Worm (Caenorhabditis elegans): Measurements from ENCODE around the gene wsp-1.

wsp-1 gene

ce11 chrIV:8151721-8152120, 47.0 kb downstream of the wsp-1 start:
- no peak for TF ChIP-seq egl-13 (tag; optimal IDR thresholded peaks at IDR 0.05)
- TF ChIP-seq zag-1 (tag; optimal IDR thresholded peaks at IDR 0.05): no peak
- no peak for TF ChIP-seq unc-30 (tag; optimal IDR thresholded peaks at IDR 0.05)
- peak; percentile 24 for TF ChIP-seq jun-1 (tag; optimal IDR thresholded peaks at IDR 0.05)
- TF ChIP-seq nhr-19 (GFP tag; conservative IDR thresholded peaks at IDR 0.05): peak; percentile 10; the same call in 1 of the 2 replicates
- TF ChIP-seq dsc-1 (tag; optimal IDR thresholded peaks at IDR 0.05): peak; percentile 18
- TF ChIP-seq lin-35 (GFP tag; optimal IDR thresholded peaks at IDR 0.05): peak in 1 of 2 experiments; percentile 35
- no peak for TF ChIP-seq lin-39 (tag; optimal IDR thresholded peaks at IDR 0.05)
- peak in 1 of 2 experiments; percentile 3 for TF ChIP-seq lsy-2 (tag; optimal IDR thresholded peaks at IDR 0.05)
- peak; percentile 32 for TF ChIP-seq nhr-71 (tag; optimal IDR thresholded peaks at IDR 0.05)
- TF ChIP-seq nhr-20 (tag; optimal IDR thresholded peaks at IDR 0.05): peak; percentile 24
- TF ChIP-seq fkh-4 (tag; optimal IDR thresholded peaks at IDR 0.05; ENCODE audit: borderline replicate concordance): no peak
- TF ChIP-seq elt-2 (tag; optimal IDR thresholded peaks at IDR 0.05): peak; percentile 83

ce11 chrIV:8148494-8148893, 50.3 kb downstream of the wsp-1 start, which contains the start of gene pmk-1:
Gene pmk-1, plus strand, starts transcription at chrIV:8148794.
- no peak for TF ChIP-seq nhr-77 (tag; optimal IDR thresholded peaks at IDR 0.05)
- no peak for TF ChIP-seq tlp-1 (tag; optimal IDR thresholded peaks at IDR 0.05)
- no peak for TF ChIP-seq ceh-82 (tag; optimal IDR thresholded peaks at IDR 0.05)
- TF ChIP-seq ceh-8 (GFP tag; optimal IDR thresholded peaks at IDR 0.05): no peak
- TF ChIP-seq pag-3 (tag; optimal IDR thresholded peaks at IDR 0.05; ENCODE audit: borderline replicate concordance, insufficient read depth): no peak
- TF ChIP-seq egl-13 (tag; optimal IDR thresholded peaks at IDR 0.05): no peak
- TF ChIP-seq lsy-2 (tag; optimal IDR thresholded peaks at IDR 0.05): no peak
- no peak for TF ChIP-seq nhr-76 (tag; optimal IDR thresholded peaks at IDR 0.05)
- TF ChIP-seq ets-5 (GFP tag; IDR thresholded peaks at IDR 0.05): no peak
- TF ChIP-seq unc-98 (GFP tag; IDR thresholded peaks at IDR 0.05): no peak
- TF ChIP-seq blmp-1 (tag; optimal IDR thresholded peaks at IDR 0.05): no peak
- no peak for TF ChIP-seq F16B12.6 (tag; optimal IDR thresholded peaks at IDR 0.05)

ce11 chrIV:8146283-8146682, 52.5 kb downstream of the wsp-1 start:
- peak in 1 of 2 experiments; percentile 71 for TF ChIP-seq mdl-1 (tag; optimal IDR thresholded peaks at IDR 0.05)
- peak; percentile 11 for TF ChIP-seq swsn-7 (tag; optimal IDR thresholded peaks at IDR 0.05)
- TF ChIP-seq skn-1 (tag; optimal IDR thresholded peaks at IDR 0.05): peak; percentile 40
- peak in 1 of 2 experiments; percentile 33 for TF ChIP-seq efl-1 (optimal IDR thresholded peaks at IDR 0.05)
- TF ChIP-seq efl-1 (GFP tag; optimal IDR thresholded peaks at IDR 0.05 in 1 of 2): no peak
- no peak for TF ChIP-seq aha-1 (tag; optimal IDR thresholded peaks at IDR 0.05)
- peak; percentile 86 for TF ChIP-seq lin-14 (GFP tag; optimal IDR thresholded peaks at IDR 0.05)
- no peak for TF ChIP-seq ztf-4 (tag; optimal IDR thresholded peaks at IDR 0.05)
- TF ChIP-seq irx-1 (tag; optimal IDR thresholded peaks at IDR 0.05): peak; percentile 11
- TF ChIP-seq nhr-19 (GFP tag; conservative IDR thresholded peaks at IDR 0.05): peak; percentile 17; the same call in 1 of the 2 replicates
- peak; percentile 17 for TF ChIP-seq lir-3 (tag; optimal IDR thresholded peaks at IDR 0.05; ENCODE audit: poor library complexity)
- no peak for TF ChIP-seq zag-1 (tag; optimal IDR thresholded peaks at IDR 0.05)
- TF ChIP-seq nhr-71 (tag; optimal IDR thresholded peaks at IDR 0.05): peak; percentile 65
- TF ChIP-seq lin-39 (tag; optimal IDR thresholded peaks at IDR 0.05): no peak
- peak; percentile 51 for TF ChIP-seq nhr-90 (tag; optimal IDR thresholded peaks at IDR 0.05; ENCODE audit: poor library complexity)
- peak; percentile 94 for TF ChIP-seq nhr-85 (tag)
- no peak for TF ChIP-seq isw-1 (GFP tag; IDR thresholded peaks at IDR 0.05)
- TF ChIP-seq ceh-8 (GFP tag; optimal IDR thresholded peaks at IDR 0.05): no peak
- no peak for TF ChIP-seq egl-13 (tag; optimal IDR thresholded peaks at IDR 0.05)
- TF ChIP-seq dpl-1 (GFP tag; optimal IDR thresholded peaks at IDR 0.05): peak in 1 of 3 experiments; percentile 29
- TF ChIP-seq C16A3.4 (tag; optimal IDR thresholded peaks at IDR 0.05): peak; percentile 31
- peak; percentile 14 to 46 for TF ChIP-seq lsy-2 (tag; optimal IDR thresholded peaks at IDR 0.05)
- peak; percentile 75 for TF ChIP-seq nhr-20 (tag; optimal IDR thresholded peaks at IDR 0.05)
- peak; percentile 45 for TF ChIP-seq blmp-1 (tag; optimal IDR thresholded peaks at IDR 0.05)
- no peak for TF ChIP-seq tbx-2 (tag; optimal IDR thresholded peaks at IDR 0.05)
- peak in 1 of 2 experiments; percentile 74 for TF ChIP-seq lin-35 (GFP tag; optimal IDR thresholded peaks at IDR 0.05)
- no peak for TF ChIP-seq nhr-84 (tag; optimal IDR thresholded peaks at IDR 0.05)
- no peak for TF ChIP-seq zip-4 (GFP tag; optimal IDR thresholded peaks at IDR 0.05)
- peak; percentile 34 for TF ChIP-seq mep-1 (tag; optimal IDR thresholded peaks at IDR 0.05)
- TF ChIP-seq snu-23 (GFP tag; optimal IDR thresholded peaks at IDR 0.05): peak; percentile 76
- peak in 2 of 6 experiments; percentile 34 to 64 for TF ChIP-seq elt-3 (tag; optimal IDR thresholded peaks at IDR 0.05)
- no peak for TF ChIP-seq pqm-1 (tag; optimal IDR thresholded peaks at IDR 0.05)
- peak; percentile 23 for TF ChIP-seq nhr-47 (tag; optimal IDR thresholded peaks at IDR 0.05)
- TF ChIP-seq elt-2 (tag; optimal IDR thresholded peaks at IDR 0.05): peak; percentile 28
- no peak for TF ChIP-seq tlp-1 (tag; optimal IDR thresholded peaks at IDR 0.05)
